Fruit fly (Drosophila melanogaster): ENCODE measurements around the gene CG43999.

- no peak for TF ChIP-seq CG7101 (tag; optimal IDR thresholded peaks at IDR 0.05)
- no peak for TF ChIP-seq CG1620 (GFP tag; optimal IDR thresholded peaks at IDR 0.05)
- TF ChIP-seq Hr96 (GFP tag; optimal IDR thresholded peaks at IDR 0.05): no peak
- no peak for TF ChIP-seq Crg-1 (GFP tag; optimal IDR thresholded peaks at IDR 0.05)
- no peak for TF ChIP-seq kay (GFP tag; ENCODE audit: borderline replicate concordance)
- peak; percentile 17 for TF ChIP-seq CG5204 (GFP tag; optimal IDR thresholded peaks at IDR 0.05)
- TF ChIP-seq pad (GFP tag; optimal IDR thresholded peaks at IDR 0.05): no peak
- no peak for TF ChIP-seq tj (GFP tag; optimal IDR thresholded peaks at IDR 0.05)
- TF ChIP-seq ovo (GFP tag; optimal IDR thresholded peaks at IDR 0.05): no peak
- no peak for TF ChIP-seq Clk (GFP tag; optimal IDR thresholded peaks at IDR 0.05)
- TF ChIP-seq CG11617 (GFP tag; optimal IDR thresholded peaks at IDR 0.05): no peak
- TF ChIP-seq CG33017 (tag; optimal IDR thresholded peaks at IDR 0.05): peak; percentile 26
- TF ChIP-seq bab1 (GFP tag; optimal IDR thresholded peaks at IDR 0.05): no peak
- no peak for TF ChIP-seq toe (GFP tag; optimal IDR thresholded peaks at IDR 0.05)
Measured at dm6 chr3R:23902034-23902433, 26.8 kb downstream of the CG43999 start.

Measured in whole organism, adult.